Fruit fly (Drosophila melanogaster): ENCODE results near the gene CG14089.
A peak's percentile ranks its signal among the peaks of the same experiment; 100 is the strongest.

Gene CG14089

dm6 chr3L:19292440-19293175 lies 12.0 kb upstream of the CG14089 start, which contains the start of gene Gbs-76A (continued):
- TF ChIP-seq CG15073 (GFP tag; optimal IDR thresholded peaks at IDR 0.05) (no peak), hbn (GFP tag; IDR thresholded peaks at IDR 0.05; ENCODE audit: partially characterized antibody) (no peak), CG7987 (GFP tag; optimal IDR thresholded peaks at IDR 0.05) (peak; percentile 24), Deaf1 (tag; optimal IDR thresholded peaks at IDR 0.05) (peak; percentile 58), cwo (GFP tag; optimal IDR thresholded peaks at IDR 0.05) (peak; percentile 87), Hr78 (GFP tag; optimal IDR thresholded peaks at IDR 0.05) (peak in 1 of 2 experiments; percentile 64), CG10431 (GFP tag; optimal IDR thresholded peaks at IDR 0.05) (peak; percentile 78), al (GFP tag; IDR thresholded peaks at IDR 0.05) (peak; percentile 67), Taf1 (GFP tag; IDR thresholded peaks at IDR 0.05) (peak; percentile 63), CG12659 (GFP tag; optimal IDR thresholded peaks at IDR 0.05) (peak; percentile 87), org-1 (GFP tag; optimal IDR thresholded peaks at IDR 0.05) (peak; percentile 60), HHEX (GFP tag; optimal IDR thresholded peaks at IDR 0.05) (peak; percentile 72), lmd (GFP tag; IDR thresholded peaks at IDR 0.05) (peak; percentile 87), CG10959 (GFP tag; IDR thresholded peaks at IDR 0.05) (no peak), CG12744 (GFP tag; optimal IDR thresholded peaks at IDR 0.05) (peak; percentile 29), CG6854 (GFP tag; optimal IDR thresholded peaks at IDR 0.05) (peak; percentile 78), HmgD (GFP tag; optimal IDR thresholded peaks at IDR 0.05) (no peak), peb (GFP tag; IDR thresholded peaks at IDR 0.05) (no peak), CG13894 (tag; optimal IDR thresholded peaks at IDR 0.05) (peak; percentile 87), CG6813 (GFP tag; optimal IDR thresholded peaks at IDR 0.05) (peak; percentile 86), gce (GFP tag; IDR thresholded peaks at IDR 0.05) (peak; percentile 16; the same call in 1 of the 3 replicates), mld (GFP tag; IDR thresholded peaks at IDR 0.05; ENCODE audit: partially characterized antibody) (no peak), CG11093 (GFP tag; IDR thresholded peaks at IDR 0.05) (0 out of 3 replicates have a peak, but pooled peaks have one; percentile 57), lbe (GFP tag; optimal IDR thresholded peaks at IDR 0.05) (peak; percentile 73), Nf-YC (tag; optimal IDR thresholded peaks at IDR 0.05) (peak; percentile 81), p53 (GFP tag; optimal IDR thresholded peaks at IDR 0.05) (no peak), CG6175 (GFP tag; IDR thresholded peaks at IDR 0.05) (peak; percentile 61; the same call in 2 of the 3 replicates), CG16863 (GFP tag; optimal IDR thresholded peaks at IDR 0.05) (no peak), CG4617 (GFP tag; optimal IDR thresholded peaks at IDR 0.05; ENCODE audit: borderline replicate concordance) (peak; percentile 4), wek (GFP tag; optimal IDR thresholded peaks at IDR 0.05) (no peak), sc (optimal IDR thresholded peaks at IDR 0.05) (no peak), sc (GFP tag; optimal IDR thresholded peaks at IDR 0.05) (peak; percentile 75), hb (GFP tag; IDR thresholded peaks at IDR 0.05; ENCODE audit: partially characterized antibody) (0 out of 3 replicates have a peak, but pooled peaks have one; percentile 25), dmrt11E (tag; optimal IDR thresholded peaks at IDR 0.05) (peak; percentile 69), tgo (GFP tag; IDR thresholded peaks at IDR 0.05) (peak; percentile 79), CG12104 (GFP tag; optimal IDR thresholded peaks at IDR 0.05) (peak; percentile 34), CG2129 (GFP tag; IDR thresholded peaks at IDR 0.05; ENCODE audit: partially characterized antibody) (no peak), unpg (GFP tag; optimal IDR thresholded peaks at IDR 0.05) (peak; percentile 90), CG18011 (GFP tag; optimal IDR thresholded peaks at IDR 0.05) (peak; percentile 47), C15 (GFP tag; IDR thresholded peaks at IDR 0.05) (no peak), Rfx (GFP tag; IDR thresholded peaks at IDR 0.05) (peak; percentile 82), CG4707 (GFP tag; optimal IDR thresholded peaks at IDR 0.05) (peak; percentile 47), sd (tag; optimal IDR thresholded peaks at IDR 0.05) (peak; percentile 69), Dip3 (GFP tag; optimal IDR thresholded peaks at IDR 0.05) (no peak), esg (GFP tag; conservative IDR thresholded peaks at IDR 0.05) (peak; percentile 59; the same call in 1 of the 2 replicates), CG1603 (tag; optimal IDR thresholded peaks at IDR 0.05) (peak; percentile 30), Doc2 (GFP tag; IDR thresholded peaks at IDR 0.05) (no peak), slbo (GFP tag; IDR thresholded peaks at IDR 0.05) (peak; percentile 80; the same call in 1 of the 2 replicates)
